Fruit fly (Drosophila melanogaster) whole organism, prepupa: Measurements from ENCODE around the gene CG1951.

Experiments used
- Blimp-1 ChIP-seq: fragments of 200-800 bp; sonication (Bioruptor generic); optimal IDR thresholded peaks from 3 replicates; lab custom pipeline; 2017; ENCODE audit warnings: missing biosample characterization, missing genetic modification characterization, mild to moderate bottlenecking, moderate library complexity, missing genetic modification reagents
- CG10631 ChIP-seq: fragments of 200-800 bp; sonication (Bioruptor generic); optimal IDR thresholded peaks from 2 replicates; lab custom pipeline; 2016; ENCODE audit warnings: missing biosample characterization, missing genetic modification characterization
- CG10669 ChIP-seq: fragments of 200-800 bp; sonication (Bioruptor generic); optimal IDR thresholded peaks from 3 replicates; lab custom pipeline; 2018; ENCODE audit warnings: missing biosample characterization, mild to moderate bottlenecking, missing genetic modification characterization, moderate library complexity
- CG11294 ChIP-seq: fragments of 200-800 bp; sonication (Bioruptor generic); IDR thresholded peaks from 2 replicates; pipeline ENCODE4 v1.3.6; 2022; ENCODE audit warnings: missing biosample characterization, missing genetic modification characterization
- CG11762 ChIP-seq: fragments of 200-800 bp; sonication (Bioruptor generic); optimal IDR thresholded peaks from 3 replicates; lab custom pipeline; 2016; ENCODE audit warnings: missing biosample characterization, missing genetic modification characterization; ENCODE audit not compliant: insufficient read depth
- CG11902 ChIP-seq: fragments of 200-800 bp; sonication (Bioruptor generic); optimal IDR thresholded peaks from 3 replicates; lab custom pipeline; 2016; ENCODE audit warnings: missing biosample characterization, missing genetic modification characterization
- CG15336 ChIP-seq: fragments of 200-800 bp; sonication (Bioruptor generic); IDR thresholded peaks from 2 replicates; pipeline ENCODE4 v1.3.6; 2022; ENCODE audit warnings: missing biosample characterization, missing genetic modification characterization
- CG1621 ChIP-seq: fragments of 200-800 bp; sonication (Bioruptor generic); optimal IDR thresholded peaks from 3 replicates; lab custom pipeline; 2018; ENCODE audit warnings: missing biosample characterization, mild to moderate bottlenecking, missing genetic modification characterization
- CG3032 ChIP-seq: fragments of 200-800 bp; optimal IDR thresholded peaks from 2 replicates; lab custom pipeline; 2019; ENCODE audit warnings: missing biosample characterization, mild to moderate bottlenecking, missing genetic modification characterization, moderate library complexity
- CG31627 ChIP-seq: fragments of 200-800 bp; sonication (Bioruptor generic); optimal IDR thresholded peaks from 3 replicates; lab custom pipeline; 2016; ENCODE audit warnings: missing biosample characterization, missing genetic modification characterization
- CG34406 ChIP-seq: fragments of 200-800 bp; sonication (Bioruptor generic); optimal IDR thresholded peaks from 3 replicates; lab custom pipeline; 2016; ENCODE audit warnings: missing biosample characterization, missing genetic modification characterization
- CG4318 ChIP-seq: fragments of 200-800 bp; sonication (Bioruptor generic); optimal IDR thresholded peaks from 3 replicates; lab custom pipeline; 2017; ENCODE audit warnings: missing biosample characterization, mild to moderate bottlenecking, missing genetic modification characterization
- CG6163 ChIP-seq: fragments of 200-800 bp; sonication (Bioruptor generic); IDR thresholded peaks from 3 replicates; pipeline ENCODE4 v1.3.6; 2022; ENCODE audit warnings: missing biosample characterization, missing genetic modification characterization
- CG6276 ChIP-seq: fragments of 200-800 bp; sonication (Bioruptor generic); optimal IDR thresholded peaks from 2 replicates; lab custom pipeline; 2017; ENCODE audit warnings: missing biosample characterization, mild to moderate bottlenecking, missing genetic modification characterization
- CG6792 ChIP-seq: fragments of 200-800 bp; sonication (Bioruptor generic); optimal IDR thresholded peaks from 3 replicates; lab custom pipeline; 2016; ENCODE audit warnings: missing biosample characterization, missing genetic modification characterization
- CG6854 ChIP-seq: fragments of 200-800 bp; sonication (Bioruptor generic); optimal IDR thresholded peaks from 2 replicates; lab custom pipeline; 2017; ENCODE audit warnings: missing biosample characterization, mild to moderate bottlenecking, missing genetic modification characterization
- CG7368 ChIP-seq: fragments of 200-800 bp; sonication (Bioruptor generic); optimal IDR thresholded peaks from 3 replicates; lab custom pipeline; 2016; ENCODE audit warnings: missing biosample characterization, missing genetic modification characterization
- CG8319 ChIP-seq: fragments of 200-800 bp; sonication (Bioruptor generic); optimal IDR thresholded peaks from 3 replicates; lab custom pipeline; 2016; ENCODE audit warnings: missing biosample characterization, missing genetic modification characterization
- CG8632 ChIP-seq: fragments of 200-800 bp; sonication (Bioruptor generic); optimal IDR thresholded peaks from 3 replicates; lab custom pipeline; 2016; ENCODE audit warnings: missing biosample characterization, missing genetic modification characterization
- CG9139 ChIP-seq: fragments of 200-800 bp; sonication (Bioruptor generic); optimal IDR thresholded peaks from 3 replicates; lab custom pipeline; 2017; ENCODE audit warnings: missing biosample characterization, mild to moderate bottlenecking, missing genetic modification characterization
- Eip78C ChIP-seq: fragments of 200-800 bp; sonication (Bioruptor generic); peaks from one replicate; lab custom pipeline; 2016; ENCODE audit warnings: missing biosample characterization, missing genetic modification characterization
- Ets21C ChIP-seq: fragments of 200-800 bp; sonication (Bioruptor generic); optimal IDR thresholded peaks from 3 replicates; lab custom pipeline; 2016; ENCODE audit warnings: missing biosample characterization, missing genetic modification characterization
- Gug ChIP-seq: fragments of 200-800 bp; sonication (Bioruptor generic); IDR thresholded peaks from 2 replicates; pipeline ENCODE4 v1.3.6; 2022; ENCODE audit warnings: missing biosample characterization, missing genetic modification characterization
- Hr39 ChIP-seq: fragments of 200-800 bp; sonication (Bioruptor generic); optimal IDR thresholded peaks from 2 replicates; lab custom pipeline; 2016; ENCODE audit warnings: missing biosample characterization, missing genetic modification characterization
- Hr4 ChIP-seq: fragments of 200-800 bp; sonication (Bioruptor generic); optimal IDR thresholded peaks from 3 replicates; lab custom pipeline; 2016; ENCODE audit warnings: missing biosample characterization, missing genetic modification characterization
- Lpt ChIP-seq: fragments of 200-800 bp; sonication (Bioruptor generic); optimal IDR thresholded peaks from 3 replicates; lab custom pipeline; 2016; ENCODE audit warnings: missing biosample characterization, missing genetic modification characterization
- Met ChIP-seq: fragments of 200-800 bp; sonication (Bioruptor generic); optimal IDR thresholded peaks from 3 replicates; lab custom pipeline; 2016; ENCODE audit warnings: missing biosample characterization, missing genetic modification characterization
- OdsH ChIP-seq: fragments of 200-800 bp; sonication (Bioruptor generic); optimal IDR thresholded peaks from 3 replicates; lab custom pipeline; 2016; ENCODE audit warnings: missing biosample characterization, missing genetic modification characterization
- Sox102F ChIP-seq: fragments of 200-800 bp; sonication (Bioruptor generic); optimal IDR thresholded peaks from 2 replicates; lab custom pipeline; 2016; ENCODE audit warnings: missing biosample characterization, mild to moderate bottlenecking, missing genetic modification characterization
- Sox14 ChIP-seq: fragments of 200-800 bp; sonication (Bioruptor generic); optimal IDR thresholded peaks from 3 replicates; lab custom pipeline; 2016; ENCODE audit warnings: missing biosample characterization, missing genetic modification characterization
- Sox15 ChIP-seq: fragments of 200-800 bp; sonication (Bioruptor generic); optimal IDR thresholded peaks from 3 replicates; lab custom pipeline; 2016; ENCODE audit warnings: missing biosample characterization, missing genetic modification characterization
- achi ChIP-seq: fragments of 200-800 bp; sonication (Bioruptor generic); optimal IDR thresholded peaks from 3 replicates; lab custom pipeline; 2016; ENCODE audit warnings: missing biosample characterization, missing genetic modification characterization
- acj6 ChIP-seq: fragments of 200-800 bp; sonication (Bioruptor generic); optimal IDR thresholded peaks from 3 replicates; lab custom pipeline; 2016; ENCODE audit warnings: missing biosample characterization, missing genetic modification characterization
- dac ChIP-seq: fragments of 200-800 bp; sonication (Bioruptor generic); optimal IDR thresholded peaks from 2 replicates; lab custom pipeline; 2017; ENCODE audit warnings: missing biosample characterization, mild to moderate bottlenecking, missing genetic modification characterization
- dsx ChIP-seq: fragments of 200-800 bp; optimal IDR thresholded peaks from 3 replicates; lab custom pipeline; 2019; ENCODE audit warnings: missing biosample characterization, mild to moderate bottlenecking, missing genetic modification characterization, moderate library complexity; ENCODE audit not compliant: poor library complexity, severe bottlenecking
- eg ChIP-seq: fragments of 200-800 bp; sonication (Bioruptor generic); IDR thresholded peaks from 3 replicates; pipeline ENCODE4 v1.3.6; 2022; ENCODE audit warnings: missing biosample characterization, missing genetic modification characterization
- esn ChIP-seq: fragments of 200-800 bp; sonication (Bioruptor generic); optimal IDR thresholded peaks from 2 replicates; lab custom pipeline; 2016; ENCODE audit warnings: missing biosample characterization, mild to moderate bottlenecking, missing genetic modification characterization, moderate library complexity
- fd59A ChIP-seq: fragments of 200-800 bp; sonication (Bioruptor generic); optimal IDR thresholded peaks from 2 replicates; lab custom pipeline; 2017; ENCODE audit warnings: missing biosample characterization, mild to moderate bottlenecking, missing genetic modification characterization, missing genetic modification reagents
- fd85E ChIP-seq: fragments of 200-800 bp; sonication (Bioruptor generic); optimal IDR thresholded peaks from 3 replicates; lab custom pipeline; 2016; ENCODE audit warnings: missing biosample characterization, missing genetic modification characterization
- fkh ChIP-seq: fragments of 200-800 bp; sonication (Bioruptor generic); optimal IDR thresholded peaks from 3 replicates; lab custom pipeline; 2017; ENCODE audit warnings: missing biosample characterization, mild to moderate bottlenecking, missing genetic modification characterization, moderate library complexity
- lz ChIP-seq: fragments of 200-800 bp; sonication (Bioruptor generic); optimal IDR thresholded peaks from 3 replicates; lab custom pipeline; 2016; ENCODE audit warnings: missing biosample characterization, missing genetic modification characterization
- pdm3 ChIP-seq: fragments of 200-800 bp; sonication (Bioruptor generic); optimal IDR thresholded peaks from 3 replicates; lab custom pipeline; 2016; ENCODE audit warnings: missing biosample characterization, missing genetic modification characterization
- salr ChIP-seq, 2 experiments: fragments of 200-800 bp; sonication (Bioruptor generic); optimal IDR thresholded peaks; 3 replicates each; lab custom pipeline; 2016 to 2018; ENCODE audit warnings: missing biosample characterization in 2 of 2, missing genetic modification characterization in 2 of 2, mild to moderate bottlenecking in 1 of 2
- ss ChIP-seq, 2 experiments: fragments of 200-800 bp; sonication (Bioruptor generic); optimal IDR thresholded peaks; 2 replicates in 1 of 2; 3 replicates in 1 of 2; lab custom pipeline; 2017 to 2018; ENCODE audit warnings: mild to moderate bottlenecking in 2 of 2, missing biosample characterization in 2 of 2, missing genetic modification characterization in 2 of 2, moderate library complexity in 1 of 2
- topi ChIP-seq: fragments of 200-800 bp; sonication (Bioruptor generic); optimal IDR thresholded peaks from 3 replicates; lab custom pipeline; 2016; ENCODE audit warnings: missing biosample characterization, missing genetic modification characterization
- vri ChIP-seq: fragments of 200-800 bp; sonication (Bioruptor generic); optimal IDR thresholded peaks from 3 replicates; lab custom pipeline; 2016; ENCODE audit warnings: missing biosample characterization, mild to moderate bottlenecking, missing genetic modification characterization

The CG1951 gene

dm6 chr3R:29033909-29034629 is 7.0 kb downstream of the CG1951 start, which contains the start of the genes beta4GalNAcTB and Cpsf100 (continued):
- TF ChIP-seq Ets21C (GFP tag; lab: Kevin White, UChicago) (peak; percentile 81), Eip78C (peak; percentile 94), CG31627 (peak; percentile 85), CG8319 (peak; percentile 64), lz (GFP tag; lab: Kevin White, UChicago) (peak; percentile 88), CG3032 (tag; lab: Kevin White, UChicago) (peak; percentile 73), Sox102F (GFP tag; lab: Kevin White, UChicago) (no peak), eg (GFP tag; lab: Robert Waterston, UW) (peak; percentile 67), CG7368 (no peak), dac (GFP tag; lab: Kevin White, UChicago) (peak; percentile 47), vri (GFP tag; lab: Kevin White, UChicago) (no peak), ss (GFP tag; optimal IDR thresholded peaks at IDR 0.05; lab: Kevin White, UChicago) (no peak), CG8632 (peak; percentile 79), OdsH (GFP tag; lab: Kevin White, UChicago) (peak; percentile 80), CG10669 (peak; percentile 70), dsx (GFP tag; lab: Kevin White, UChicago) (no peak), CG15336 (GFP tag; lab: Robert Waterston, UW) (peak; percentile 35; the same call in 1 of the 2 replicates), CG10631 (GFP tag; lab: Kevin White, UChicago) (peak; percentile 86), Hr39 (GFP tag; lab: Kevin White, UChicago) (peak; percentile 84), fd59A (GFP tag; lab: Kevin White, UChicago) (peak; percentile 77), CG4318 (GFP tag; lab: Kevin White, UChicago) (no peak), esn (GFP tag; lab: Kevin White, UChicago) (peak; percentile 91), acj6 (peak; percentile 82), CG34406 (GFP tag; lab: Kevin White, UChicago) (peak; percentile 84), pdm3 (GFP tag; lab: Kevin White, UChicago) (peak; percentile 86), Blimp-1 (GFP tag; lab: Kevin White, UChicago) (peak; percentile 53), CG11762 (GFP tag; lab: Kevin White, UChicago) (peak; percentile 80), fkh (GFP tag; lab: Kevin White, UChicago) (peak; percentile 89), CG6276 (GFP tag; lab: Kevin White, UChicago) (no peak), Sox14 (GFP tag; lab: Kevin White, UChicago) (peak; percentile 81)

- TF ChIP-seq CG11762 (GFP tag; lab: Kevin White, UChicago) (peak; percentile 2), Blimp-1 (GFP tag; lab: Kevin White, UChicago) (no peak), Sox14 (GFP tag; lab: Kevin White, UChicago) (peak; percentile 20), pdm3 (GFP tag; lab: Kevin White, UChicago) (peak; percentile 33), CG4318 (GFP tag; lab: Kevin White, UChicago) (no peak), Sox15 (GFP tag; lab: Kevin White, UChicago) (peak; percentile 0), CG34406 (GFP tag; lab: Kevin White, UChicago) (no peak), CG9139 (GFP tag; lab: Kevin White, UChicago) (no peak), CG11294 (GFP tag; lab: Robert Waterston, UW) (no peak), Hr4 (GFP tag; lab: Kevin White, UChicago) (peak; percentile 34), Gug (GFP tag; lab: Robert Waterston, UW) (no peak), CG6792 (GFP tag; lab: Kevin White, UChicago) (no peak), topi (peak; percentile 66), Met (GFP tag; lab: Kevin White, UChicago) (peak; percentile 61), CG11902 (GFP tag; lab: Kevin White, UChicago) (peak; percentile 36), Hr39 (GFP tag; lab: Kevin White, UChicago) (peak; percentile 59), CG8319 (no peak), Lpt (GFP tag; lab: Kevin White, UChicago) (peak; percentile 33), achi (GFP tag; lab: Kevin White, UChicago) (no peak), CG6163 (GFP tag; lab: Robert Waterston, UW) (peak; percentile 59; the same call in 2 of the 3 replicates), CG6854 (GFP tag; lab: Kevin White, UChicago) (no peak), CG7368 (peak; percentile 30), CG10631 (GFP tag; lab: Kevin White, UChicago) (peak; percentile 43), fd85E (GFP tag; lab: Kevin White, UChicago) (peak; percentile 1), CG1621 (tag; lab: Kevin White, UChicago) (no peak), salr (GFP tag; optimal IDR thresholded peaks at IDR 0.05; lab: Kevin White, UChicago) (peak in 1 of 2 experiments; percentile 17), OdsH (GFP tag; lab: Kevin White, UChicago) (peak; percentile 41), vri (GFP tag; lab: Kevin White, UChicago) (no peak), fd59A (GFP tag; lab: Kevin White, UChicago) (no peak)
Observed at dm6 chr3R:29038960-29039581, 12.0 kb downstream of the CG1951 start, which contains the start of the genes Slu7 and Pkc98E. Slu7 (minus strand) TSS chr3R:29039071. Pkc98E (plus strand) TSS chr3R:29039156.
